Worm (Caenorhabditis elegans) whole organism, young adult: ENCODE data around the gene nra-1.

Source experiments
- F22D6.2 ChIP-seq: sonication (generic microtip); optimal IDR thresholded peaks from 2 replicates; lab custom pipeline; 2016; ENCODE audit warnings: mild to moderate bottlenecking, missing genetic modification characterization, missing compliant biosample characterization
- F39B2.1 ChIP-seq: fragments of 200-800 bp; sonication (Bioruptor generic); IDR thresholded peaks from 2 replicates; pipeline ENCODE4 v1.3.6; 2022; ENCODE audit warnings: missing genetic modification reagents, missing genetic modification characterization, missing compliant biosample characterization
- F49E8.2 ChIP-seq: sonication (generic microtip); optimal IDR thresholded peaks from 3 replicates; lab custom pipeline; 2017; ENCODE audit warnings: missing genetic modification characterization, mild to moderate bottlenecking, missing compliant biosample characterization, antibody characterized with exemption, moderate library complexity; ENCODE audit not compliant: insufficient read depth
- F52B5.7 ChIP-seq: sonication (generic microtip); optimal IDR thresholded peaks from 2 replicates; lab custom pipeline; 2016; ENCODE audit warnings: mild to moderate bottlenecking, missing genetic modification characterization, missing compliant biosample characterization
- F55B11.4 ChIP-seq: sonication (generic microtip); optimal IDR thresholded peaks from 2 replicates; lab custom pipeline; 2016; ENCODE audit warnings: missing compliant biosample characterization, missing genetic modification characterization, borderline replicate concordance; ENCODE audit not compliant: insufficient read depth
- F57A8.1 ChIP-seq: fragments of 200-800 bp; sonication (Bioruptor generic); optimal IDR thresholded peaks from 2 replicates; lab custom pipeline; 2018; ENCODE audit warnings: mild to moderate bottlenecking, missing genetic modification characterization, moderate library complexity, missing compliant biosample characterization
- F57C9.4 ChIP-seq: sonication (generic microtip); optimal IDR thresholded peaks from 2 replicates; lab custom pipeline; 2017; ENCODE audit warnings: mild to moderate bottlenecking, missing genetic modification characterization, missing compliant biosample characterization
- K12H6.12 ChIP-seq: fragments of 200-800 bp; sonication (Bioruptor generic); optimal IDR thresholded peaks from 2 replicates; lab custom pipeline; 2018; ENCODE audit warnings: mild to moderate bottlenecking, missing genetic modification characterization, missing compliant biosample characterization
- T07F8.4 ChIP-seq: sonication (generic microtip); optimal IDR thresholded peaks from 2 replicates; lab custom pipeline; 2016; ENCODE audit warnings: mild to moderate bottlenecking, missing genetic modification characterization, moderate library complexity, missing compliant biosample characterization
- T26A5.8 ChIP-seq: sonication (generic microtip); optimal IDR thresholded peaks from 2 replicates; lab custom pipeline; 2016; ENCODE audit warnings: missing genetic modification characterization, missing compliant biosample characterization
- Y67H2A.10 ChIP-seq: fragments of 200-800 bp; sonication (Bioruptor generic); conservative IDR thresholded peaks from 2 replicates; pipeline ENCODE4 v1.3.6; 2022; ENCODE audit warnings: missing genetic modification reagents, missing genetic modification characterization, missing compliant biosample characterization
- Y95B8A.8 ChIP-seq: fragments of 200-800 bp; sonication (Bioruptor generic); IDR thresholded peaks from 2 replicates; pipeline ENCODE4 v1.3.6; 2022; ENCODE audit warnings: missing genetic modification reagents, missing genetic modification characterization, missing compliant biosample characterization
- aptf-2 ChIP-seq: fragments of 200-800 bp; sonication (Bioruptor generic); conservative IDR thresholded peaks from 2 replicates; pipeline ENCODE4 v1.3.6; 2022; ENCODE audit warnings: missing genetic modification reagents, missing genetic modification characterization, missing compliant biosample characterization
- aptf-3 ChIP-seq: fragments of 200-800 bp; sonication (Bioruptor generic); IDR thresholded peaks from 2 replicates; pipeline ENCODE4 v1.3.6; 2022; ENCODE audit warnings: missing genetic modification characterization, missing compliant biosample characterization
- athp-1 ChIP-seq: sonication (generic microtip); optimal IDR thresholded peaks from 2 replicates; lab custom pipeline; 2017; ENCODE audit warnings: mild to moderate bottlenecking, missing genetic modification characterization, missing compliant biosample characterization
- attf-6 ChIP-seq: fragments of 200-800 bp; sonication (Bioruptor generic); IDR thresholded peaks from 2 replicates; pipeline ENCODE4 v1.3.6; 2022; ENCODE audit warnings: missing genetic modification reagents, missing genetic modification characterization, missing compliant biosample characterization
- bed-1 ChIP-seq: fragments of 200-800 bp; sonication (Bioruptor generic); IDR thresholded peaks from 2 replicates; pipeline ENCODE4 v1.3.6; 2022; ENCODE audit warnings: missing genetic modification reagents, missing genetic modification characterization, missing compliant biosample characterization
- ccch-3 ChIP-seq: fragments of 200-800 bp; sonication (Bioruptor generic); optimal IDR thresholded peaks from 2 replicates; lab custom pipeline; 2018; ENCODE audit warnings: mild to moderate bottlenecking, missing genetic modification characterization, missing compliant biosample characterization
- cebp-2 ChIP-seq: fragments of 200-800 bp; sonication (Bioruptor generic); IDR thresholded peaks from 2 replicates; pipeline ENCODE4 v1.3.6; 2022; ENCODE audit warnings: missing genetic modification characterization, missing compliant biosample characterization
- ceh-40 ChIP-seq: fragments of 200-800 bp; sonication (Bioruptor generic); IDR thresholded peaks from 2 replicates; pipeline ENCODE4 v1.3.6; 2022; ENCODE audit warnings: missing genetic modification characterization, missing compliant biosample characterization
- ceh-91 ChIP-seq: fragments of 200-800 bp; sonication (Bioruptor generic); IDR thresholded peaks from 2 replicates; pipeline ENCODE4 v1.3.6; 2022; ENCODE audit warnings: missing genetic modification reagents, missing genetic modification characterization, missing compliant biosample characterization
- chd-7 ChIP-seq: sonication (generic microtip); optimal IDR thresholded peaks from 2 replicates; lab custom pipeline; 2016; ENCODE audit warnings: mild to moderate bottlenecking, missing genetic modification characterization, moderate library complexity, missing compliant biosample characterization
- die-1 ChIP-seq: sonication (generic microtip); optimal IDR thresholded peaks from 2 replicates; lab custom pipeline; 2016; ENCODE audit warnings: missing genotype, mild to moderate bottlenecking, missing genetic modification characterization, missing compliant biosample characterization
- egl-44 ChIP-seq: fragments of 200-800 bp; sonication (Bioruptor generic); IDR thresholded peaks from 2 replicates; pipeline ENCODE4 v1.3.6; 2022; ENCODE audit warnings: missing genetic modification reagents, missing genetic modification characterization, missing compliant biosample characterization
- egrh-3 ChIP-seq: fragments of 200-800 bp; sonication (Bioruptor generic); IDR thresholded peaks from 2 replicates; pipeline ENCODE4 v1.3.6; 2022; ENCODE audit warnings: missing genetic modification reagents, missing genetic modification characterization, missing compliant biosample characterization
- ekl-4 ChIP-seq: fragments of 200-800 bp; sonication (Bioruptor generic); IDR thresholded peaks from 2 replicates; pipeline ENCODE4 v1.3.6; 2022; ENCODE audit warnings: missing genetic modification reagents, missing genetic modification characterization, missing compliant biosample characterization
- ets-4 ChIP-seq: fragments of 200-800 bp; sonication (Bioruptor generic); optimal IDR thresholded peaks from 2 replicates; lab custom pipeline; 2018; ENCODE audit warnings: mild to moderate bottlenecking, missing genetic modification characterization, missing compliant biosample characterization
- fkh-3 ChIP-seq: sonication (generic microtip); optimal IDR thresholded peaks from 2 replicates; lab custom pipeline; 2016; ENCODE audit warnings: mild to moderate bottlenecking, missing genetic modification characterization, missing compliant biosample characterization
- him-1 ChIP-seq: sonication (generic microtip); optimal IDR thresholded peaks from 2 replicates; lab custom pipeline; 2016; ENCODE audit warnings: missing genotype, missing genetic modification reagents, missing genetic modification characterization, missing compliant biosample characterization
- hmg-1.2 ChIP-seq: fragments of 200-800 bp; sonication (Bioruptor generic); IDR thresholded peaks from 2 replicates; pipeline ENCODE4 v1.3.6; 2022; ENCODE audit warnings: missing genetic modification reagents, missing genetic modification characterization, missing compliant biosample characterization
- hrde-1 ChIP-seq: sonication (generic microtip); optimal IDR thresholded peaks from 2 replicates; lab custom pipeline; 2016; ENCODE audit warnings: missing genetic modification characterization, mild to moderate bottlenecking, missing compliant biosample characterization, moderate library complexity, missing genotype, missing genetic modification reagents, borderline replicate concordance
- lin-54 ChIP-seq: fragments of 200-800 bp; sonication (Bioruptor generic); optimal IDR thresholded peaks from 2 replicates; lab custom pipeline; 2018; ENCODE audit warnings: mild to moderate bottlenecking, missing genetic modification characterization, missing compliant biosample characterization
- madf-8 ChIP-seq: fragments of 200-800 bp; sonication (Bioruptor generic); conservative IDR thresholded peaks from 2 replicates; pipeline ENCODE4 v1.3.6; 2022; ENCODE audit warnings: missing genetic modification reagents, missing genetic modification characterization, missing compliant biosample characterization
- mcd-1 ChIP-seq: fragments of 200-800 bp; sonication (Bioruptor generic); IDR thresholded peaks from 2 replicates; pipeline ENCODE4 v1.3.6; 2022; ENCODE audit warnings: missing genetic modification reagents, missing genetic modification characterization, missing compliant biosample characterization
- mes-4 ChIP-seq: sonication (generic microtip); optimal IDR thresholded peaks from 2 replicates; lab custom pipeline; 2016; ENCODE audit warnings: missing genotype, missing genetic modification characterization, missing compliant biosample characterization
- nhr-120 ChIP-seq: fragments of 200-800 bp; sonication (Bioruptor generic); IDR thresholded peaks from 2 replicates; pipeline ENCODE4 v1.3.6; 2022; ENCODE audit warnings: missing genetic modification characterization, missing compliant biosample characterization
- nhr-179 ChIP-seq: sonication (generic microtip); optimal IDR thresholded peaks from 2 replicates; lab custom pipeline; 2016; ENCODE audit warnings: mild to moderate bottlenecking, missing genetic modification characterization, missing compliant biosample characterization
- pbrm-1 ChIP-seq: fragments of 200-800 bp; sonication (Bioruptor generic); IDR thresholded peaks from 2 replicates; pipeline ENCODE4 v1.3.6; 2022; ENCODE audit warnings: missing genetic modification reagents, missing genetic modification characterization, missing compliant biosample characterization
- repo-1 ChIP-seq: sonication (generic microtip); optimal IDR thresholded peaks from 2 replicates; lab custom pipeline; 2017; ENCODE audit warnings: mild to moderate bottlenecking, missing genetic modification characterization, missing compliant biosample characterization
- rpc-1 ChIP-seq, 2 experiments: fragments of 150-350 bp in 1 of 2; sonication (generic microtip) in 1 of 2; optimal IDR thresholded peaks; 2 replicates each; lab custom pipeline; 2014 to 2018; ENCODE audit warnings: missing biosample characterization in 1 of 2, missing genetic modification characterization in 1 of 2, missing genetic modification reagents in 1 of 2, missing genotype in 1 of 2
- sea-2 ChIP-seq: fragments of 200-800 bp; sonication (Bioruptor generic); IDR thresholded peaks from 2 replicates; pipeline ENCODE4 v1.3.6; 2022; ENCODE audit warnings: missing genetic modification characterization, missing compliant biosample characterization
- snpc-3.4 ChIP-seq: sonication (generic microtip); optimal IDR thresholded peaks from 2 replicates; lab custom pipeline; 2017; ENCODE audit warnings: missing genetic modification characterization, mild to moderate bottlenecking, missing compliant biosample characterization, antibody characterized with exemption, moderate library complexity, missing genotype, missing genetic modification reagents
- snpc-4 ChIP-seq, 5 experiments: fragments of 150-350 bp in 1 of 5; sonication (generic microtip) in 4 of 5; optimal IDR thresholded peaks; 2 replicates each; lab custom pipeline; 2014 to 2018; ENCODE audit warnings: missing genetic modification characterization in 5 of 5, missing biosample characterization in 3 of 5, antibody characterized with exemption in 2 of 5, mild to moderate bottlenecking in 2 of 5, missing compliant biosample characterization in 2 of 5, missing genotype in 2 of 5, moderate library complexity in 2 of 5, missing genetic modification reagents in 1 of 5
- tlf-1 ChIP-seq: fragments of 200-800 bp; sonication (Bioruptor generic); optimal IDR thresholded peaks from 2 replicates; lab custom pipeline; 2018; ENCODE audit warnings: mild to moderate bottlenecking, missing genetic modification characterization, missing compliant biosample characterization
- unc-130 ChIP-seq: sonication (generic microtip); optimal IDR thresholded peaks from 2 replicates; lab custom pipeline; 2016; ENCODE audit warnings: missing genetic modification reagents, missing genetic modification characterization, missing compliant biosample characterization
- xnd-1 ChIP-seq: sonication (generic microtip); optimal IDR thresholded peaks from 2 replicates; lab custom pipeline; 2016; ENCODE audit warnings: missing genotype, missing genetic modification reagents, missing genetic modification characterization, missing compliant biosample characterization
- zim-3 ChIP-seq: sonication (generic microtip); optimal IDR thresholded peaks from 2 replicates; lab custom pipeline; 2017; ENCODE audit warnings: mild to moderate bottlenecking, missing genetic modification characterization, moderate library complexity, missing compliant biosample characterization

The nra-1 gene

DNA sequence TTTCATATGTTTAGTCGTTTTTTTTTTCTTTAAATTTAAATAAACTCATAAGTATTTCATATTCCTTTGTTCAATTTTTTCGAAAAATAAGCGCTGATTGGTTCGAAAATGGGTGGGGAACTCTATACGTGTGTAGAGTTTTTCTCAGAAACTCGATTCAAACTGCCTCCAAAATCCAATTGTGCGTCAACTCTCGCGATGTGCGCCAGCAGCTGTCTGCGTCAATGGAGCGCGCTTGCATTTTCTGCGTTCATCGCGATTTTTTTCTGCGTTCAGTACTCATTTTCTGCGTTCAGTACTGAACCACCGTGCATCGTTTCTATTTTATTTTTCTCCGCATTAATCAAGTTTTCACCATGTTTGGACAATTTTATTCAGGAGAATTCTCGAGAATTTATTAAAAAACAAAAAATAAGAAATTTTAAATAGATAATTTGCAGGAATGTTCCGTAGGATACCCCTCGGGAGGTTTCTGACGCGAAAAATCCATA lies 34.3 kb downstream of the nra-1 start, which contains the start of gene eelo-2 (continued):
- TF ChIP-seq lin-54 (GFP tag; lab: Kevin White, UChicago) (peak; percentile 100), F57C9.4 (peak; percentile 41), T07F8.4 (tag; lab: Kevin White, UChicago) (peak; percentile 64), Y67H2A.10 (GFP tag; lab: Robert Waterston, UW) (0 out of 2 replicates have a peak, but pooled peaks have one; percentile 48), F55B11.4 (tag; lab: Kevin White, UChicago) (no peak), tlf-1 (GFP tag; lab: Kevin White, UChicago) (peak; percentile 98), F49E8.2 (peak; percentile 86), F57A8.1 (GFP tag; lab: Kevin White, UChicago) (no peak), aptf-2 (GFP tag; lab: Robert Waterston, UW) (no peak), ceh-91 (GFP tag; lab: Robert Waterston, UW) (peak; percentile 91), zim-3 (tag; lab: Kevin White, UChicago) (peak; percentile 85), xnd-1 (tag; lab: Kevin White, UChicago) (peak; percentile 65), nhr-120 (GFP tag; lab: Robert Waterston, UW) (0 out of 2 replicates have a peak, but pooled peaks have one; percentile 63), F39B2.1 (peak; percentile 86), attf-6 (GFP tag; lab: Robert Waterston, UW) (peak; percentile 98), him-1 (tag; lab: Kevin White, UChicago) (peak; percentile 73), rpc-1 (optimal IDR thresholded peaks at IDR 0.05; lab: Kevin White, UChicago) (no peak), rpc-1 (tag; optimal IDR thresholded peaks at IDR 0.05; lab: Kevin White, UChicago) (no peak), sea-2 (GFP tag; lab: Robert Waterston, UW) (no peak), T26A5.8 (no peak), ets-4 (GFP tag; lab: Kevin White, UChicago) (peak; percentile 72), F22D6.2 (tag; lab: Kevin White, UChicago) (peak; percentile 89), snpc-3.4 (tag; lab: Kevin White, UChicago) (peak; percentile 83), bed-1 (no peak), fkh-3 (tag; lab: Kevin White, UChicago) (no peak), chd-7 (tag; lab: Kevin White, UChicago) (peak; percentile 86), cebp-2 (GFP tag; lab: Robert Waterston, UW) (0 out of 2 replicates have a peak, but pooled peaks have one; percentile 51), egrh-3 (GFP tag; lab: Robert Waterston, UW) (peak; percentile 62), Y95B8A.8 (GFP tag; lab: Robert Waterston, UW) (peak; percentile 95), hmg-1.2 (GFP tag; lab: Robert Waterston, UW) (peak; percentile 83), pbrm-1 (GFP tag; lab: Robert Waterston, UW) (peak; percentile 99), athp-1 (tag; lab: Kevin White, UChicago) (peak; percentile 95), K12H6.12 (tag; lab: Kevin White, UChicago) (peak; percentile 93), egl-44 (GFP tag; lab: Robert Waterston, UW) (peak; percentile 88), unc-130 (GFP tag; lab: Kevin White, UChicago) (peak; percentile 81), nhr-179 (tag; lab: Kevin White, UChicago) (no peak), mes-4 (tag; lab: Kevin White, UChicago) (peak; percentile 14), mcd-1 (GFP tag; lab: Robert Waterston, UW) (peak; percentile 100), repo-1 (tag; lab: Kevin White, UChicago) (peak; percentile 96), snpc-4 (GFP tag; optimal IDR thresholded peaks at IDR 0.05; lab: Kevin White, UChicago) (peak; percentile 94), snpc-4 (tag; optimal IDR thresholded peaks at IDR 0.05; lab: Kevin White, UChicago) (peak; percentile 90 to 97 (median 97)), aptf-3 (GFP tag; lab: Robert Waterston, UW) (no peak), hrde-1 (tag; lab: Kevin White, UChicago) (peak; percentile 66), ceh-40 (no peak), ccch-3 (peak; percentile 51), F52B5.7 (tag; lab: Kevin White, UChicago) (peak; percentile 79), ekl-4 (GFP tag; lab: Robert Waterston, UW) (peak; percentile 97), die-1 (no peak), madf-8 (GFP tag; lab: Robert Waterston, UW) (peak; percentile 75)
